Fruit fly (Drosophila melanogaster): ENCODE measurements around the gene cv.

The cv gene

dm6 chrX:5705899-5706312 is 16.1 kb downstream of the cv start (continued):
- TF ChIP-seq CG7963 (GFP tag; IDR thresholded peaks at IDR 0.05; ENCODE audit: partially characterized antibody), result no peak
- TF ChIP-seq pzg (GFP tag; optimal IDR thresholded peaks at IDR 0.05), result peak; percentile 5
- TF ChIP-seq CG5180 (GFP tag; optimal IDR thresholded peaks at IDR 0.05), result peak; percentile 80

- TF ChIP-seq Pdp1 (GFP tag; optimal IDR thresholded peaks at IDR 0.05) (peak in 1 of 2 experiments; percentile 54), fd96Cb (tag; optimal IDR thresholded peaks at IDR 0.05) (no peak)
These were observed 23.2 kb downstream of the cv start for dm6 chrX:5712966-5713365.

- no peak for TF ChIP-seq pum (GFP tag; optimal IDR thresholded peaks at IDR 0.05)
- TF ChIP-seq lab (GFP tag; optimal IDR thresholded peaks at IDR 0.05), result no peak
- TF ChIP-seq CG18764 (GFP tag; optimal IDR thresholded peaks at IDR 0.05), result no peak
- TF ChIP-seq twi (tag; optimal IDR thresholded peaks at IDR 0.05), result no peak
- TF ChIP-seq CG7928 (GFP tag; optimal IDR thresholded peaks at IDR 0.05), result no peak
These were observed 25.0 kb downstream of the cv start for dm6 chrX:5714786-5715185.

- TF ChIP-seq Elba2 (GFP tag; optimal IDR thresholded peaks at IDR 0.05) (no peak), CG13287 (GFP tag; IDR thresholded peaks at IDR 0.05; ENCODE audit: partially characterized antibody) (peak; percentile 42; the same call in 1 of the 2 replicates), CTCF (GFP tag; optimal IDR thresholded peaks at IDR 0.05) (peak; percentile 27), Stat92E (GFP tag; optimal IDR thresholded peaks at IDR 0.05) (no peak), slp2 (GFP tag; optimal IDR thresholded peaks at IDR 0.05) (no peak), ash1 (GFP tag; optimal IDR thresholded peaks at IDR 0.05) (no peak), CG7556 (GFP tag; optimal IDR thresholded peaks at IDR 0.05) (no peak), E2f1 (GFP tag; IDR thresholded peaks at IDR 0.05) (0 out of 2 replicates have a peak, but pooled peaks have one; percentile 14), scrt (GFP tag; optimal IDR thresholded peaks at IDR 0.05) (no peak), CG6689 (GFP tag; IDR thresholded peaks at IDR 0.05) (no peak; the same call in 1 of the 2 replicates), CG30403 (GFP tag; optimal IDR thresholded peaks at IDR 0.05) (no peak), B-H1 (GFP tag; IDR thresholded peaks at IDR 0.05) (no peak), CG18619 (GFP tag; optimal IDR thresholded peaks at IDR 0.05) (no peak), slbo (GFP tag; IDR thresholded peaks at IDR 0.05) (peak; percentile 26; the same call in 1 of the 2 replicates), exex (tag; optimal IDR thresholded peaks at IDR 0.05) (peak; percentile 24), sd (tag; optimal IDR thresholded peaks at IDR 0.05) (peak; percentile 3), Taf1 (GFP tag; IDR thresholded peaks at IDR 0.05) (no peak), ab (GFP tag; optimal IDR thresholded peaks at IDR 0.05) (no peak), Trl (optimal IDR thresholded peaks at IDR 0.05) (peak in 1 of 2 experiments; percentile 17), Trl (GFP tag; optimal IDR thresholded peaks at IDR 0.05) (no peak), sna (GFP tag; IDR thresholded peaks at IDR 0.05; ENCODE audit: partially characterized antibody) (no peak), ci (GFP tag; IDR thresholded peaks at IDR 0.05) (peak; percentile 13; the same call in 1 of the 3 replicates), CG9932 (GFP tag; IDR thresholded peaks at IDR 0.05) (peak; percentile 14; the same call in 1 of the 2 replicates), CG15269 (tag; optimal IDR thresholded peaks at IDR 0.05) (peak; percentile 19), lab (GFP tag; optimal IDR thresholded peaks at IDR 0.05) (peak; percentile 31), CG8290 (GFP tag; optimal IDR thresholded peaks at IDR 0.05) (no peak), CG8290 (tag; optimal IDR thresholded peaks at IDR 0.05) (peak in 1 of 2 experiments; percentile 23), Sox100B (GFP tag; optimal IDR thresholded peaks at IDR 0.05) (no peak), Myb (GFP tag; optimal IDR thresholded peaks at IDR 0.05) (no peak), CG9437 (GFP tag; optimal IDR thresholded peaks at IDR 0.05) (no peak), CG4854 (GFP tag; optimal IDR thresholded peaks at IDR 0.05) (no peak), Sry-δ (GFP tag; optimal IDR thresholded peaks at IDR 0.05) (no peak), CG5180 (GFP tag; optimal IDR thresholded peaks at IDR 0.05) (peak; percentile 1), sisA (GFP tag; IDR thresholded peaks at IDR 0.05) (no peak), Adf1 (GFP tag; IDR thresholded peaks at IDR 0.05) (peak; percentile 82), onecut (GFP tag; IDR thresholded peaks at IDR 0.05) (no peak)
These were observed 25.8 kb downstream of the cv start for dm6 chrX:5715455-5716227.
